Worm (Caenorhabditis elegans): ENCODE measurements around the gene F07C3.3.

- TF ChIP-seq hmbx-1 (tag; optimal IDR thresholded peaks at IDR 0.05) = no peak
- no peak for TF ChIP-seq tbx-37 (GFP tag; conservative IDR thresholded peaks at IDR 0.05)
- no peak for TF ChIP-seq F13C5.2 (tag; optimal IDR thresholded peaks at IDR 0.05)
- no peak for TF ChIP-seq ets-7 (tag; optimal IDR thresholded peaks at IDR 0.05)
- TF ChIP-seq ceh-13 (GFP tag; optimal IDR thresholded peaks at IDR 0.05) = no peak
- no peak for TF ChIP-seq scrt-1 (GFP tag; IDR thresholded peaks at IDR 0.05)
- TF ChIP-seq tra-4 (tag; optimal IDR thresholded peaks at IDR 0.05) = no peak
- no peak for TF ChIP-seq ceh-36 (tag; optimal IDR thresholded peaks at IDR 0.05)
- TF ChIP-seq tbx-11 (GFP tag; IDR thresholded peaks at IDR 0.05) = no peak
- TF ChIP-seq ama-1 (optimal IDR thresholded peaks at IDR 0.05) = no peak
Observed at ce11 chrV:9266399-9266798, 34.2 kb upstream of the F07C3.3 start, which contains the start of gene slc-17.7.
